Worm (Caenorhabditis elegans) whole organism, young adult: Measurements from ENCODE around the gene chch-3.

Source experiments
- B0035.1 ChIP-seq: sonication (generic microtip); optimal IDR thresholded peaks from 2 replicates; lab custom pipeline; 2016; ENCODE audit warnings: missing genetic modification characterization, mild to moderate bottlenecking, missing compliant biosample characterization, missing genotype, missing genetic modification reagents
- C06A6.2 ChIP-seq: fragments of 200-800 bp; sonication (Bioruptor generic); conservative IDR thresholded peaks from 2 replicates; pipeline ENCODE4 v1.3.6; 2022; ENCODE audit warnings: missing genetic modification characterization, missing compliant biosample characterization
- F10E7.11 ChIP-seq: sonication (generic microtip); optimal IDR thresholded peaks from 2 replicates; lab custom pipeline; 2017; ENCODE audit warnings: mild to moderate bottlenecking, missing genetic modification characterization, moderate library complexity, missing compliant biosample characterization
- F23B12.7 ChIP-seq: sonication (generic microtip); optimal IDR thresholded peaks from 2 replicates; lab custom pipeline; 2017; ENCODE audit warnings: missing genetic modification characterization, mild to moderate bottlenecking, missing compliant biosample characterization, antibody characterized with exemption, moderate library complexity; ENCODE audit not compliant: insufficient read depth
- F33H1.4 ChIP-seq: fragments of 200-800 bp; sonication (Bioruptor generic); IDR thresholded peaks from 2 replicates; pipeline ENCODE4 v1.3.6; 2022; ENCODE audit warnings: missing genetic modification reagents, missing genetic modification characterization, missing compliant biosample characterization
- F49E8.2 ChIP-seq: sonication (generic microtip); optimal IDR thresholded peaks from 3 replicates; lab custom pipeline; 2017; ENCODE audit warnings: missing genetic modification characterization, mild to moderate bottlenecking, missing compliant biosample characterization, antibody characterized with exemption, moderate library complexity; ENCODE audit not compliant: insufficient read depth
- F57A8.1 ChIP-seq: fragments of 200-800 bp; sonication (Bioruptor generic); optimal IDR thresholded peaks from 2 replicates; lab custom pipeline; 2018; ENCODE audit warnings: mild to moderate bottlenecking, missing genetic modification characterization, moderate library complexity, missing compliant biosample characterization
- Y53F4B.3 ChIP-seq: fragments of 200-800 bp; sonication (Bioruptor generic); IDR thresholded peaks from 2 replicates; pipeline ENCODE4 v1.3.6; 2022; ENCODE audit warnings: missing genetic modification reagents, missing genetic modification characterization, missing compliant biosample characterization
- ZK185.1 ChIP-seq: sonication (generic microtip); optimal IDR thresholded peaks from 2 replicates; lab custom pipeline; 2016; ENCODE audit warnings: mild to moderate bottlenecking, missing genetic modification characterization, missing compliant biosample characterization; ENCODE audit not compliant: poor library complexity, severe bottlenecking
- aptf-2 ChIP-seq: fragments of 200-800 bp; sonication (Bioruptor generic); conservative IDR thresholded peaks from 2 replicates; pipeline ENCODE4 v1.3.6; 2022; ENCODE audit warnings: missing genetic modification reagents, missing genetic modification characterization, missing compliant biosample characterization
- athp-1 ChIP-seq: sonication (generic microtip); optimal IDR thresholded peaks from 2 replicates; lab custom pipeline; 2017; ENCODE audit warnings: mild to moderate bottlenecking, missing genetic modification characterization, missing compliant biosample characterization
- ccch-3 ChIP-seq: fragments of 200-800 bp; sonication (Bioruptor generic); optimal IDR thresholded peaks from 2 replicates; lab custom pipeline; 2018; ENCODE audit warnings: mild to moderate bottlenecking, missing genetic modification characterization, missing compliant biosample characterization
- cebp-1 ChIP-seq, 2 experiments: fragments of 200-800 bp in 1 of 2; sonication (Bioruptor generic) in 1 of 2; sonication (generic microtip) in 1 of 2; IDR thresholded peaks in 1 of 2; optimal IDR thresholded peaks in 1 of 2; 2 replicates each; pipeline versions ENCODE4 v1.3.6 to Lab custom; 2017 to 2022; ENCODE audit warnings: missing compliant biosample characterization in 2 of 2, missing genetic modification characterization in 2 of 2, mild to moderate bottlenecking in 1 of 2, missing genetic modification reagents in 1 of 2, moderate library complexity in 1 of 2
- ceh-100 ChIP-seq: fragments of 200-800 bp; sonication (Bioruptor generic); IDR thresholded peaks from 2 replicates; pipeline ENCODE4 v1.3.6; 2022; ENCODE audit warnings: missing genetic modification reagents, missing genetic modification characterization, missing compliant biosample characterization
- ceh-27 ChIP-seq: fragments of 200-800 bp; sonication (Bioruptor generic); optimal IDR thresholded peaks from 2 replicates; lab custom pipeline; 2018; ENCODE audit warnings: mild to moderate bottlenecking, missing genetic modification characterization, moderate library complexity, missing compliant biosample characterization
- ceh-79 ChIP-seq: sonication (generic microtip); optimal IDR thresholded peaks from 2 replicates; lab custom pipeline; 2017; ENCODE audit warnings: mild to moderate bottlenecking, missing genetic modification characterization, missing compliant biosample characterization
- chd-7 ChIP-seq: sonication (generic microtip); optimal IDR thresholded peaks from 2 replicates; lab custom pipeline; 2016; ENCODE audit warnings: mild to moderate bottlenecking, missing genetic modification characterization, moderate library complexity, missing compliant biosample characterization
- egl-18 ChIP-seq: fragments of 200-800 bp; sonication (Bioruptor generic); IDR thresholded peaks from 2 replicates; pipeline ENCODE4 v1.3.6; 2022; ENCODE audit warnings: missing genetic modification reagents, missing genetic modification characterization, missing compliant biosample characterization
- hmg-20 ChIP-seq: fragments of 200-800 bp; sonication (Bioruptor generic); IDR thresholded peaks from 2 replicates; pipeline ENCODE4 v1.3.6; 2022; ENCODE audit warnings: missing genetic modification reagents, missing genetic modification characterization, missing compliant biosample characterization
- hrde-1 ChIP-seq: sonication (generic microtip); optimal IDR thresholded peaks from 2 replicates; lab custom pipeline; 2016; ENCODE audit warnings: missing genetic modification characterization, mild to moderate bottlenecking, missing compliant biosample characterization, moderate library complexity, missing genotype, missing genetic modification reagents, borderline replicate concordance
- lag-1 ChIP-seq: fragments of 200-800 bp; sonication (Bioruptor generic); IDR thresholded peaks from 2 replicates; pipeline ENCODE4 v1.3.6; 2022; ENCODE audit warnings: missing genetic modification reagents, missing genetic modification characterization, missing compliant biosample characterization
- lin-54 ChIP-seq: fragments of 200-800 bp; sonication (Bioruptor generic); optimal IDR thresholded peaks from 2 replicates; lab custom pipeline; 2018; ENCODE audit warnings: mild to moderate bottlenecking, missing genetic modification characterization, missing compliant biosample characterization
- madf-10 ChIP-seq: sonication (generic microtip); optimal IDR thresholded peaks from 2 replicates; lab custom pipeline; 2016; ENCODE audit warnings: mild to moderate bottlenecking, missing genetic modification characterization, missing compliant biosample characterization
- madf-3 ChIP-seq: fragments of 200-800 bp; sonication (Bioruptor generic); IDR thresholded peaks from 2 replicates; pipeline ENCODE4 v1.3.6; 2022; ENCODE audit warnings: missing genetic modification reagents, missing genetic modification characterization, missing compliant biosample characterization
- madf-8 ChIP-seq: fragments of 200-800 bp; sonication (Bioruptor generic); conservative IDR thresholded peaks from 2 replicates; pipeline ENCODE4 v1.3.6; 2022; ENCODE audit warnings: missing genetic modification reagents, missing genetic modification characterization, missing compliant biosample characterization
- mcd-1 ChIP-seq: fragments of 200-800 bp; sonication (Bioruptor generic); IDR thresholded peaks from 2 replicates; pipeline ENCODE4 v1.3.6; 2022; ENCODE audit warnings: missing genetic modification reagents, missing genetic modification characterization, missing compliant biosample characterization
- nfyb-1 ChIP-seq: fragments of 200-800 bp; sonication (Bioruptor generic); IDR thresholded peaks from 2 replicates; pipeline ENCODE4 v1.3.6; 2022; ENCODE audit warnings: missing genetic modification reagents, missing genetic modification characterization, missing compliant biosample characterization
- rcor-1 ChIP-seq: fragments of 200-800 bp; sonication (Bioruptor generic); IDR thresholded peaks from 2 replicates; pipeline ENCODE4 v1.3.6; 2022; ENCODE audit warnings: missing genetic modification reagents, missing genetic modification characterization, missing compliant biosample characterization
- repo-1 ChIP-seq: sonication (generic microtip); optimal IDR thresholded peaks from 2 replicates; lab custom pipeline; 2017; ENCODE audit warnings: mild to moderate bottlenecking, missing genetic modification characterization, missing compliant biosample characterization
- rpc-1 ChIP-seq, 2 experiments: fragments of 150-350 bp in 1 of 2; sonication (generic microtip) in 1 of 2; optimal IDR thresholded peaks; 2 replicates each; lab custom pipeline; 2014 to 2018; ENCODE audit warnings: missing biosample characterization in 1 of 2, missing genetic modification characterization in 1 of 2, missing genetic modification reagents in 1 of 2, missing genotype in 1 of 2
- sea-2 ChIP-seq: fragments of 200-800 bp; sonication (Bioruptor generic); IDR thresholded peaks from 2 replicates; pipeline ENCODE4 v1.3.6; 2022; ENCODE audit warnings: missing genetic modification characterization, missing compliant biosample characterization
- snpc-1.1 ChIP-seq: sonication (generic microtip); optimal IDR thresholded peaks from 2 replicates; lab custom pipeline; 2017; ENCODE audit warnings: missing genetic modification characterization, mild to moderate bottlenecking, missing compliant biosample characterization, antibody characterized with exemption, moderate library complexity, missing genotype, missing genetic modification reagents; ENCODE audit not compliant: insufficient read depth
- snpc-4 ChIP-seq, 5 experiments: fragments of 150-350 bp in 1 of 5; sonication (generic microtip) in 4 of 5; optimal IDR thresholded peaks; 2 replicates each; lab custom pipeline; 2014 to 2018; ENCODE audit warnings: missing genetic modification characterization in 5 of 5, missing biosample characterization in 3 of 5, antibody characterized with exemption in 2 of 5, mild to moderate bottlenecking in 2 of 5, missing compliant biosample characterization in 2 of 5, missing genotype in 2 of 5, moderate library complexity in 2 of 5, missing genetic modification reagents in 1 of 5
- unc-130 ChIP-seq: sonication (generic microtip); optimal IDR thresholded peaks from 2 replicates; lab custom pipeline; 2016; ENCODE audit warnings: missing genetic modification reagents, missing genetic modification characterization, missing compliant biosample characterization
- zfh-2 ChIP-seq: fragments of 200-800 bp; sonication (Bioruptor generic); conservative IDR thresholded peaks from 2 replicates; pipeline ENCODE4 v1.3.6; 2022; ENCODE audit warnings: missing genetic modification reagents, missing genetic modification characterization, missing compliant biosample characterization
- ztf-25 ChIP-seq: fragments of 200-800 bp; sonication (Bioruptor generic); IDR thresholded peaks from 2 replicates; pipeline ENCODE4 v1.3.6; 2022; ENCODE audit warnings: missing genetic modification reagents, missing genetic modification characterization, missing compliant biosample characterization
- ztf-28 ChIP-seq: fragments of 200-800 bp; sonication (Bioruptor generic); IDR thresholded peaks from 2 replicates; pipeline ENCODE4 v1.3.6; 2022; ENCODE audit warnings: missing genetic modification reagents, missing genetic modification characterization, missing compliant biosample characterization
- ztf-6 ChIP-seq: fragments of 200-800 bp; sonication (Bioruptor generic); IDR thresholded peaks from 2 replicates; pipeline ENCODE4 v1.3.6; 2022; ENCODE audit warnings: missing genetic modification reagents, missing genetic modification characterization, missing compliant biosample characterization

The chch-3 gene

ce11 chrII:9372991-9373390, 43.8 kb upstream of the chch-3 start, which contains the start of gene C06C3.4:
TSS of gene C06C3.4 (plus strand) at chrII:9373291.
- TF ChIP-seq lag-1 (GFP tag; lab: Robert Waterston, UW): no peak
- TF ChIP-seq F23B12.7: no peak
- no peak for TF ChIP-seq ztf-6
- no peak for TF ChIP-seq Y53F4B.3 (GFP tag; lab: Robert Waterston, UW)
- no peak for TF ChIP-seq repo-1
- no peak for TF ChIP-seq ztf-25 (GFP tag; lab: Robert Waterston, UW)
- TF ChIP-seq rpc-1 (optimal IDR thresholded peaks at IDR 0.05; lab: Kevin White, UChicago): no peak
- no peak for TF ChIP-seq rpc-1 (tag; optimal IDR thresholded peaks at IDR 0.05; lab: Kevin White, UChicago)
- no peak for TF ChIP-seq chd-7 (tag; lab: Kevin White, UChicago)
- TF ChIP-seq mcd-1 (GFP tag; lab: Robert Waterston, UW): no peak
- TF ChIP-seq ceh-100 (GFP tag; lab: Robert Waterston, UW): no peak
- no peak for TF ChIP-seq F49E8.2
- no peak for TF ChIP-seq unc-130 (GFP tag; lab: Kevin White, UChicago)
- TF ChIP-seq rcor-1 (GFP tag; lab: Robert Waterston, UW): no peak

ce11 chrII:9374807-9375206, 42.0 kb upstream of the chch-3 start, which contains the start of gene C06C3.12:
TSS of gene C06C3.12 (plus strand) at chrII:9375107.
- TF ChIP-seq egl-18 (GFP tag; lab: Robert Waterston, UW) (no peak), ZK185.1 (tag; lab: Kevin White, UChicago) (no peak), F23B12.7 (no peak), cebp-1 (GFP tag; IDR thresholded peaks at IDR 0.05; lab: Robert Waterston, UW) (no peak), cebp-1 (tag; optimal IDR thresholded peaks at IDR 0.05; lab: Kevin White, UChicago) (no peak), hrde-1 (no peak), F33H1.4 (GFP tag; lab: Robert Waterston, UW) (no peak), aptf-2 (GFP tag; lab: Robert Waterston, UW) (no peak), ceh-79 (tag; lab: Kevin White, UChicago) (no peak)

ce11 chrII:9377158-9377557, 39.7 kb upstream of the chch-3 start, which contains the start of gene C06C3.10:
TSS of gene C06C3.10 (minus strand) at chrII:9377258.
- TF ChIP-seq C06A6.2: no peak
- no peak for TF ChIP-seq madf-10 (tag; lab: Kevin White, UChicago)
- TF ChIP-seq athp-1 (tag; lab: Kevin White, UChicago): no peak
- no peak for TF ChIP-seq F57A8.1 (GFP tag; lab: Kevin White, UChicago)
- no peak for TF ChIP-seq ztf-28 (GFP tag; lab: Robert Waterston, UW)
- TF ChIP-seq ccch-3: no peak
- TF ChIP-seq B0035.1: no peak
- TF ChIP-seq zfh-2 (GFP tag; lab: Robert Waterston, UW): no peak
- no peak for TF ChIP-seq lin-54 (GFP tag; lab: Kevin White, UChicago)
- no peak for TF ChIP-seq F10E7.11 (tag; lab: Kevin White, UChicago)
- no peak for TF ChIP-seq snpc-1.1 (tag; lab: Kevin White, UChicago)
- no peak for TF ChIP-seq nfyb-1 (GFP tag; lab: Robert Waterston, UW)
- no peak for TF ChIP-seq snpc-4 (GFP tag; optimal IDR thresholded peaks at IDR 0.05; lab: Kevin White, UChicago)
- no peak for TF ChIP-seq snpc-4 (tag; optimal IDR thresholded peaks at IDR 0.05; lab: Kevin White, UChicago)
- no peak for TF ChIP-seq madf-3 (GFP tag; lab: Robert Waterston, UW)
- no peak for TF ChIP-seq madf-8 (GFP tag; lab: Robert Waterston, UW)
- TF ChIP-seq ceh-27 (GFP tag; lab: Kevin White, UChicago): no peak
- no peak for TF ChIP-seq chd-7 (tag; lab: Kevin White, UChicago)
- no peak for TF ChIP-seq hmg-20
- TF ChIP-seq sea-2 (GFP tag; lab: Robert Waterston, UW): no peak
